Fruit fly (Drosophila melanogaster): ENCODE measurements around the gene Polr3D.

Gene Polr3D

DNA sequence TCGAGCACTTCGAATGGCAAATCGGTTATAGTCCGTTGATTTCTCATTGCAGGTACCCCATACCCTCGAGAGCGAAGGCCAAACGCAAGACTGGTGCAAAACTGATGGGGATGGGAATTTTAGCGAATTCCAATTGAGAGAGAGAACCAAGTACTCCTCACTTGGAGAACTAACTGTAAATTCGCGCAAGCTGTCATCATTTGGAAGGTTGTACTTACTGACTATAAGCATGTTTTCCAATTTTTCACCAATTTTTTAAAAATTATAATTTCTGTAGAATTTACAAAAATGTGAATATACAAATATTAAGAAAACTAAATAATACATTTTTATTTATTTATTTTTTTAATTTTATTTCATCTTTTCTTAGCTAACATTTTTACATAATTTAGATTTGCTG lies 37.4 kb downstream of the Polr3D start, which contains the start of gene CG44005:
CG44005 (minus strand) TSS at position 101 of the 400 bp plus-strand sequence.
- TF ChIP-seq CG13624 (GFP tag; optimal IDR thresholded peaks at IDR 0.05), result no peak

DNA sequence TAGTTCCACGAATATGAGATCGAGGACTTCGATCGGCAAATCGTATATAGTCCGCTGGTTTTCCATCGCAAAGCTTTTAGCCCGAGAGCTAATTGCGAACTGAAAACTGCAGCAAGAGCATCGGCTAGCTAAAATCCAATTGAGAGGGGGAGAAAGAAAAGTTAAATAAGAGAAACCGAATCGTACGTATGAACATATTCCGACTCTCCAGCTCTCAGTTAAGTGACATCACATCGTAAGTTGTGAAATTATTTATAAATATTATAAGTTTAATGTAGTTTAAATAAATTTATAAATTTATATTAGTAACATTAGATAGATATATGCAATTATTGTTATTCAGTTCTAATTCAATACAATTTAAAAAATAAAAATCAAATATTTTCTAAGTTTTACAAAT lies 39.3 kb downstream of the Polr3D start, which contains the start of gene CG44006:
CG44006 (minus strand) TSS at position 101 of the 400 bp plus-strand sequence.
- TF ChIP-seq Trl (optimal IDR thresholded peaks at IDR 0.05) (peak in 1 of 2 experiments; percentile 7), Trl (GFP tag; optimal IDR thresholded peaks at IDR 0.05) (no peak), tll (GFP tag; optimal IDR thresholded peaks at IDR 0.05) (no peak), nom (GFP tag; optimal IDR thresholded peaks at IDR 0.05) (peak; percentile 4)

DNA sequence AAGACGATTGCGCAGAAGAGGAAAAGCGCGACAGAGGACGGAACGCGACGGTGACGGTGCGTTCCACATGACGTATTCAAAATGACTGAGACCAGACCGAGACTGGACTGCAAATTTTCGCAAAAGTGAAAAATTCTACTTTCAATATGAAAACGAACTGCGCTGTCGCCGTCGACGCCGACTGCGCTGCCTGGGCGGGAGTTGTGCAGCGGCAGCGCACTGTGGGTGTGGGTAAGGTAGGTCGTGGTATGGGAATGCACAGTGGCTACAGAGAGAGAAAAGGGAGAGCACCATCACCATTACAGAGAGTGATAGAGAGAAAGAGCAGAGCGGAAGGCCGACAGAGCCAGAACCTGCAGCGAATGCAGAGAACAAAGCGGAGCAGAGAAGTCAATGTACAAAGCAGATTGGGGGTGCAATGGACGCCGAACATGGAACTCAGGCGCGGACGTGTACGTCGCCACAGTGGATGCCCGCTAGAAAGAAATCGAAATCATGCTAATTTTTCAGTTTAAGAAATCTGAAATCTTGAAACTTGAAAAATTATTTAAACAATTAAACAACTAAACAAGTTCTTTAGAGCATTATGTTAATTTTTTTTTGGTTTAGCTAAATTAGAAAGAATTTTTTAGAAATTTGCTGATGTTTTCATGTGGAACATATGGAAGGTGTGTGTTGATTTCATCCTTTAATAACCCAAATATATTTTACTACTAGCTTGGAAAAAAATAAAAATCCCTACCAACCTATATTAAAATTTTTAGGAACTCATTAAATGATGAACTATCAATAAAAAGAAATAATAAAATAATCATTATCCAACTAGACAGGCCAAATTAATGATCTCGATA lies 44.5 kb downstream of the Polr3D start, which contains the start of gene Eip75B:
Eip75B (minus strand) TSS at position 65 of the 851 bp plus-strand sequence.
- TF ChIP-seq gem (tag; optimal IDR thresholded peaks at IDR 0.05) (peak; percentile 49), CG11504 (tag; optimal IDR thresholded peaks at IDR 0.05) (no peak), CG16815 (GFP tag; optimal IDR thresholded peaks at IDR 0.05) (peak; percentile 14), CG30403 (GFP tag; optimal IDR thresholded peaks at IDR 0.05) (peak; percentile 31), CG14710 (tag; optimal IDR thresholded peaks at IDR 0.05) (peak; percentile 13), pfk (GFP tag; optimal IDR thresholded peaks at IDR 0.05) (no peak), CG10267 (tag; optimal IDR thresholded peaks at IDR 0.05) (peak; percentile 24), CG3407 (GFP tag; optimal IDR thresholded peaks at IDR 0.05) (peak; percentile 15), peb (GFP tag; IDR thresholded peaks at IDR 0.05) (no peak), CG15479 (GFP tag; optimal IDR thresholded peaks at IDR 0.05) (peak; percentile 37), zf30C (GFP tag; optimal IDR thresholded peaks at IDR 0.05) (peak; percentile 81), nom (GFP tag; optimal IDR thresholded peaks at IDR 0.05) (peak; percentile 59), CG10147 (GFP tag; optimal IDR thresholded peaks at IDR 0.05) (no peak), dmrt11E (tag; optimal IDR thresholded peaks at IDR 0.05) (peak; percentile 52), CG33557 (GFP tag; optimal IDR thresholded peaks at IDR 0.05) (peak; percentile 2), Chrac-16 (GFP tag; optimal IDR thresholded peaks at IDR 0.05) (peak; percentile 7), CG6689 (GFP tag; IDR thresholded peaks at IDR 0.05) (peak; percentile 48), CG18262 (tag; optimal IDR thresholded peaks at IDR 0.05) (peak; percentile 57), nmo (GFP tag; optimal IDR thresholded peaks at IDR 0.05) (peak; percentile 46), Dad (GFP tag; optimal IDR thresholded peaks at IDR 0.05) (no peak), CG12219 (GFP tag; optimal IDR thresholded peaks at IDR 0.05) (no peak), CG7745 (tag; optimal IDR thresholded peaks at IDR 0.05) (no peak), Six4 (GFP tag; optimal IDR thresholded peaks at IDR 0.05) (no peak), cg (GFP tag; optimal IDR thresholded peaks at IDR 0.05) (peak; percentile 38), CG18011 (GFP tag; optimal IDR thresholded peaks at IDR 0.05) (no peak), CG15073 (GFP tag; optimal IDR thresholded peaks at IDR 0.05) (no peak), so (GFP tag; IDR thresholded peaks at IDR 0.05) (no peak), CG4424 (GFP tag; optimal IDR thresholded peaks at IDR 0.05) (peak; percentile 22), p53 (GFP tag; optimal IDR thresholded peaks at IDR 0.05) (peak; percentile 66), CG3163 (GFP tag; optimal IDR thresholded peaks at IDR 0.05) (peak; percentile 12), ind (GFP tag; optimal IDR thresholded peaks at IDR 0.05) (no peak), phol (tag; optimal IDR thresholded peaks at IDR 0.05) (no peak), CG6765 (GFP tag; optimal IDR thresholded peaks at IDR 0.05) (no peak), E2f1 (GFP tag; IDR thresholded peaks at IDR 0.05) (no peak), CG1024 (GFP tag; IDR thresholded peaks at IDR 0.05) (0 out of 2 replicates have a peak, but pooled peaks have one; percentile 3), tio (GFP tag; optimal IDR thresholded peaks at IDR 0.05) (peak; percentile 36), Spps (tag; optimal IDR thresholded peaks at IDR 0.05) (peak; percentile 2), sob (GFP tag; IDR thresholded peaks at IDR 0.05) (no peak), CG34224 (GFP tag; IDR thresholded peaks at IDR 0.05; ENCODE audit: partially characterized antibody) (no peak), Sox100B (GFP tag; optimal IDR thresholded peaks at IDR 0.05) (peak; percentile 34)
